Worm (Caenorhabditis elegans) whole organism, L4 larva: Measurements from ENCODE around the gene lin-26.

ENCODE experiments used
- D1046.2 ChIP-seq: fragments of 200-800 bp; sonication (Bioruptor generic); IDR thresholded peaks from 2 replicates; pipeline ENCODE4 v1.3.6; 2022; ENCODE audit warnings: missing genetic modification characterization, missing compliant biosample characterization
- F37D6.2 ChIP-seq: sonication (generic microtip); optimal IDR thresholded peaks from 2 replicates; lab custom pipeline; 2016; ENCODE audit warnings: mild to moderate bottlenecking, missing genetic modification characterization, missing compliant biosample characterization
- F44E2.7 ChIP-seq: fragments of 200-800 bp; sonication (Bioruptor generic); IDR thresholded peaks from 2 replicates; pipeline ENCODE4 v2.1.2; 2022; ENCODE audit warnings: missing genetic modification characterization, missing compliant biosample characterization
- F49E8.2 ChIP-seq: sonication (generic microtip); optimal IDR thresholded peaks from 2 replicates; lab custom pipeline; 2016; ENCODE audit warnings: missing compliant biosample characterization, mild to moderate bottlenecking, missing genetic modification characterization, borderline replicate concordance
- T20F7.1 ChIP-seq: fragments of 200-800 bp; sonication (Bioruptor generic); optimal IDR thresholded peaks from 2 replicates; lab custom pipeline; 2018; ENCODE audit warnings: mild to moderate bottlenecking, missing genetic modification characterization, missing compliant biosample characterization
- T26A8.4 ChIP-seq: fragments of 200-800 bp; sonication (Bioruptor generic); IDR thresholded peaks from 2 replicates; pipeline ENCODE4 v1.3.6; 2022; ENCODE audit warnings: missing genetic modification characterization, missing compliant biosample characterization
- Y105C5A.15 ChIP-seq: fragments of 200-800 bp; sonication (Bioruptor generic); IDR thresholded peaks from 2 replicates; pipeline ENCODE4 v1.3.6; 2022; ENCODE audit warnings: missing genetic modification characterization, missing compliant biosample characterization
- ZK337.2 ChIP-seq: fragments of 200-800 bp; sonication (Bioruptor generic); IDR thresholded peaks from 2 replicates; pipeline ENCODE4 v1.3.6; 2022; ENCODE audit warnings: missing genetic modification reagents, missing genetic modification characterization, missing compliant biosample characterization
- ZK546.5 ChIP-seq, 2 experiments: sonication (generic microtip); optimal IDR thresholded peaks; 2 replicates each; lab custom pipeline; 2017; ENCODE audit warnings: missing biosample characterization in 2 of 2, missing genetic modification characterization in 2 of 2
- ama-1 ChIP-seq: fragments of 150-350 bp; optimal IDR thresholded peaks from 2 replicates; lab custom pipeline; 2014; ENCODE audit warnings: inconsistent platforms, mixed read lengths
- arid-1 ChIP-seq: fragments of 200-800 bp; sonication (Bioruptor generic); conservative IDR thresholded peaks from 2 replicates; pipeline ENCODE4 v1.3.6; 2022; ENCODE audit warnings: missing genetic modification reagents, missing genetic modification characterization, missing compliant biosample characterization
- ceh-28 ChIP-seq: fragments of 150-350 bp; optimal IDR thresholded peaks from 2 replicates; lab custom pipeline; 2014; ENCODE audit warnings: missing biosample characterization, missing genetic modification reagents, missing genetic modification characterization
- ceh-32 ChIP-seq: sonication (generic microtip); optimal IDR thresholded peaks from 2 replicates; lab custom pipeline; 2016; ENCODE audit warnings: mild to moderate bottlenecking, missing genetic modification characterization, missing compliant biosample characterization; ENCODE audit not compliant: poor library complexity
- ceh-82 ChIP-seq: sonication (generic microtip); optimal IDR thresholded peaks from 2 replicates; lab custom pipeline; 2017; ENCODE audit warnings: missing biosample characterization, missing genetic modification characterization
- ces-1 ChIP-seq: fragments of 150-350 bp; sonication (generic microtip); optimal IDR thresholded peaks from 4 replicates; lab custom pipeline; 2014; ENCODE audit warnings: missing biosample characterization, missing genetic modification reagents, missing genetic modification characterization
- ctbp-1 ChIP-seq: fragments of 200-800 bp; sonication (Bioruptor generic); IDR thresholded peaks from 2 replicates; pipeline ENCODE4 v1.3.6; 2022; ENCODE audit warnings: missing genetic modification reagents, missing genetic modification characterization, missing compliant biosample characterization
- daf-12 ChIP-seq: fragments of 150-350 bp; optimal IDR thresholded peaks from 2 replicates; lab custom pipeline; 2014; ENCODE audit warnings: missing biosample characterization, missing genetic modification reagents, missing genetic modification characterization
- dmd-9 ChIP-seq: fragments of 200-800 bp; sonication (Bioruptor generic); IDR thresholded peaks from 2 replicates; pipeline ENCODE4 v1.3.6; 2022; ENCODE audit warnings: missing genetic modification reagents, missing genetic modification characterization, missing compliant biosample characterization
- duxl-1 ChIP-seq: sonication (generic microtip); optimal IDR thresholded peaks from 2 replicates; lab custom pipeline; 2016; ENCODE audit warnings: mild to moderate bottlenecking, missing genetic modification characterization, moderate library complexity, missing compliant biosample characterization; ENCODE audit not compliant: poor library complexity
- dve-1 ChIP-seq: sonication (generic microtip); optimal IDR thresholded peaks from 2 replicates; lab custom pipeline; 2017; ENCODE audit warnings: antibody characterized with exemption, mild to moderate bottlenecking, missing genetic modification characterization, missing compliant biosample characterization; ENCODE audit not compliant: insufficient read depth
- egl-27 ChIP-seq: sonication (generic microtip); optimal IDR thresholded peaks from 3 replicates; lab custom pipeline; 2017; ENCODE audit warnings: missing biosample characterization, missing genetic modification reagents, missing genetic modification characterization
- egl-43 ChIP-seq: fragments of 200-800 bp; sonication (Bioruptor generic); IDR thresholded peaks from 2 replicates; pipeline ENCODE4 v1.3.6; 2022; ENCODE audit warnings: missing genetic modification reagents, missing genetic modification characterization, missing compliant biosample characterization
- fkh-10 ChIP-seq: fragments of 150-350 bp; optimal IDR thresholded peaks from 2 replicates; lab custom pipeline; 2014; ENCODE audit warnings: missing biosample characterization, missing genetic modification reagents, missing genetic modification characterization
- gei-8 ChIP-seq: fragments of 200-800 bp; sonication (Bioruptor generic); optimal IDR thresholded peaks from 2 replicates; lab custom pipeline; 2018; ENCODE audit warnings: mild to moderate bottlenecking, missing genetic modification characterization, missing compliant biosample characterization
- jun-1 ChIP-seq: fragments of 150-350 bp; optimal IDR thresholded peaks from 2 replicates; lab custom pipeline; 2014; ENCODE audit warnings: missing biosample characterization, missing genetic modification reagents, missing genetic modification characterization
- lim-7 ChIP-seq: fragments of 200-800 bp; sonication (Bioruptor generic); IDR thresholded peaks from 2 replicates; pipeline ENCODE4 v1.3.6; 2022; ENCODE audit warnings: missing genetic modification characterization, missing compliant biosample characterization
- lin-15B ChIP-seq: fragments of 150-350 bp; sonication (generic microtip); optimal IDR thresholded peaks from 3 replicates; lab custom pipeline; 2014; ENCODE audit warnings: missing biosample characterization, missing genetic modification characterization
- lin-29 ChIP-seq: fragments of 200-800 bp; sonication (Bioruptor generic); IDR thresholded peaks from 2 replicates; pipeline ENCODE4 v1.3.6; 2022; ENCODE audit warnings: missing genetic modification reagents, missing genetic modification characterization, missing compliant biosample characterization
- lin-39 ChIP-seq: fragments of 150-350 bp; optimal IDR thresholded peaks from 2 replicates; lab custom pipeline; 2014; ENCODE audit warnings: missing biosample characterization, missing genetic modification reagents, missing genetic modification characterization
- lsy-2 ChIP-seq, 2 experiments: fragments of 150-350 bp in 1 of 2; sonication (generic microtip) in 1 of 2; optimal IDR thresholded peaks; 2 replicates each; lab custom pipeline; 2014 to 2017; ENCODE audit warnings: missing biosample characterization in 2 of 2, missing genetic modification characterization in 2 of 2
- madf-5 ChIP-seq, 2 experiments: fragments of 200-800 bp; sonication (Bioruptor generic); IDR thresholded peaks; 2 replicates each; pipeline ENCODE4 v1.3.6; 2022; ENCODE audit warnings: missing compliant biosample characterization in 2 of 2, missing genetic modification characterization in 2 of 2
- madf-9 ChIP-seq: fragments of 200-800 bp; sonication (Bioruptor generic); conservative IDR thresholded peaks from 2 replicates; pipeline ENCODE4 v1.3.6; 2022; ENCODE audit warnings: missing genetic modification reagents, missing genetic modification characterization, missing compliant biosample characterization
- mdl-1 ChIP-seq, 2 experiments: fragments of 150-350 bp in 1 of 2; sonication (generic microtip) in 1 of 2; optimal IDR thresholded peaks; 2 replicates each; lab custom pipeline; 2014 to 2017; ENCODE audit warnings: missing biosample characterization in 2 of 2, missing genetic modification characterization in 2 of 2
- mes-2 ChIP-seq: sonication (generic microtip); optimal IDR thresholded peaks from 2 replicates; lab custom pipeline; 2016; ENCODE audit warnings: missing genotype, mild to moderate bottlenecking, missing genetic modification characterization, missing compliant biosample characterization; ENCODE audit not compliant: poor library complexity, severe bottlenecking
- mxl-3 ChIP-seq: fragments of 200-800 bp; sonication (Bioruptor generic); optimal IDR thresholded peaks from 2 replicates; lab custom pipeline; 2018; ENCODE audit warnings: mild to moderate bottlenecking, missing genetic modification characterization, missing compliant biosample characterization
- nhr-102 ChIP-seq: sonication (generic microtip); optimal IDR thresholded peaks from 2 replicates; lab custom pipeline; 2016; ENCODE audit warnings: mild to moderate bottlenecking, missing genetic modification characterization, moderate library complexity, missing compliant biosample characterization
- nhr-111 ChIP-seq: fragments of 200-800 bp; sonication (Bioruptor generic); optimal IDR thresholded peaks from 2 replicates; lab custom pipeline; 2018; ENCODE audit warnings: mild to moderate bottlenecking, missing genetic modification characterization, missing compliant biosample characterization
- nhr-25 ChIP-seq: sonication (generic microtip); optimal IDR thresholded peaks from 2 replicates; lab custom pipeline; 2017; ENCODE audit warnings: missing genetic modification characterization, mild to moderate bottlenecking, missing compliant biosample characterization, antibody characterized with exemption, moderate library complexity, borderline replicate concordance; ENCODE audit not compliant: insufficient read depth
- nhr-42 ChIP-seq: fragments of 200-800 bp; sonication (Bioruptor generic); IDR thresholded peaks from 2 replicates; pipeline ENCODE4 v1.3.6; 2022; ENCODE audit warnings: missing genetic modification characterization, missing compliant biosample characterization
- nhr-48 ChIP-seq: sonication (generic microtip); optimal IDR thresholded peaks from 2 replicates; lab custom pipeline; 2016; ENCODE audit warnings: mild to moderate bottlenecking, missing genetic modification characterization, missing compliant biosample characterization
- nhr-76 ChIP-seq: fragments of 150-350 bp; optimal IDR thresholded peaks from 2 replicates; lab custom pipeline; 2014; ENCODE audit warnings: missing biosample characterization, missing genetic modification characterization
- nhr-77 ChIP-seq: fragments of 150-350 bp; optimal IDR thresholded peaks from 2 replicates; lab custom pipeline; 2014; ENCODE audit warnings: missing biosample characterization, missing genetic modification characterization
- pha-4 ChIP-seq, 2 experiments: fragments of 150-350 bp in 1 of 2; fragments of 200-800 bp in 1 of 2; sonication (Bioruptor generic) in 1 of 2; IDR thresholded peaks in 1 of 2; optimal IDR thresholded peaks in 1 of 2; 2 replicates each; pipeline versions ENCODE4 v1.3.6 to Lab custom; 2014 to 2022; ENCODE audit warnings: missing genetic modification characterization in 2 of 2, missing genetic modification reagents in 2 of 2, missing biosample characterization in 1 of 2, missing compliant biosample characterization in 1 of 2
- rbr-2 ChIP-seq: sonication (generic microtip); optimal IDR thresholded peaks from 2 replicates; lab custom pipeline; 2016; ENCODE audit warnings: missing genotype, missing genetic modification characterization, missing compliant biosample characterization
- saeg-2 ChIP-seq: fragments of 200-800 bp; sonication (Bioruptor generic); IDR thresholded peaks from 2 replicates; pipeline ENCODE4 v1.3.6; 2022; ENCODE audit warnings: missing genetic modification reagents, missing genetic modification characterization, missing compliant biosample characterization
- snpc-1.2 ChIP-seq: fragments of 200-800 bp; sonication (Bioruptor generic); IDR thresholded peaks from 2 replicates; pipeline ENCODE4 v1.3.6; 2022; ENCODE audit warnings: missing genetic modification reagents, missing genetic modification characterization, missing compliant biosample characterization
- snpc-4 ChIP-seq: fragments of 150-350 bp; optimal IDR thresholded peaks from 2 replicates; lab custom pipeline; 2014; ENCODE audit warnings: missing biosample characterization, missing genetic modification characterization
- unc-39 ChIP-seq: sonication (generic microtip); optimal IDR thresholded peaks from 2 replicates; lab custom pipeline; 2017; ENCODE audit warnings: missing biosample characterization, missing genetic modification characterization
- zfp-2 ChIP-seq: sonication (generic microtip); optimal IDR thresholded peaks from 2 replicates; lab custom pipeline; 2016; ENCODE audit warnings: mild to moderate bottlenecking, missing genetic modification characterization, missing compliant biosample characterization
- zfp-3 ChIP-seq: fragments of 200-800 bp; sonication (Bioruptor generic); conservative IDR thresholded peaks from 2 replicates; pipeline ENCODE4 v1.3.6; 2022; ENCODE audit warnings: missing genetic modification reagents, missing genetic modification characterization, missing compliant biosample characterization
- ztf-7 ChIP-seq: fragments of 150-350 bp; optimal IDR thresholded peaks from 2 replicates; lab custom pipeline; 2014; ENCODE audit warnings: missing biosample characterization, missing genetic modification characterization

Gene lin-26

DNA sequence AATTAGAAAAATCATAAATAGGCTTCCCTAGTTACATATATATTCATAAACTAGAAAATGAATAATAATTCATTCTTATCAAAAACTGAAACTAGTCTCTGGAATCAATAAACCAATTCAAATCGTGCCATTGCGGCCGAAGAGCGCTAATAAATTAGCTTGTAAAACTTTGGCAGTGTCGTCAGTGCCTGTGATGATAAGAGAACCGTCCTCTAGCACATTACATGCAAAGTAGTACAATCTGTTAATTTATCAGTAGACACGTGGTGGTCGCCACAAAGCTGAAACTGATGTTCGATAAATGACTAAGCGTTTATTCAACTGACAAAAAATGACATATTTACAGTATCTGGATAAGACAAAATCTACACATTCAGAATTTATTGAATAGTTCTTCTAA, 13.6 kb downstream of the lin-26 start:
- no peak for TF ChIP-seq ctbp-1 (GFP tag; lab: Robert Waterston, UW)
- TF ChIP-seq fkh-10: no peak
- TF ChIP-seq nhr-77 (tag; lab: Kevin White, UChicago): peak; percentile 21
- no peak for TF ChIP-seq nhr-76 (tag; lab: Kevin White, UChicago)
- peak; percentile 20 for TF ChIP-seq T20F7.1 (GFP tag; lab: Kevin White, UChicago)
- no peak for TF ChIP-seq T26A8.4 (GFP tag; lab: Robert Waterston, UW)
- no peak for TF ChIP-seq arid-1 (GFP tag; lab: Robert Waterston, UW)
- no peak for TF ChIP-seq Y105C5A.15 (GFP tag; lab: Robert Waterston, UW)
- no peak for TF ChIP-seq nhr-48 (tag; lab: Kevin White, UChicago)
- no peak for TF ChIP-seq ZK337.2 (GFP tag; lab: Robert Waterston, UW)
- TF ChIP-seq dve-1 (tag; lab: Kevin White, UChicago): peak; percentile 76
- TF ChIP-seq saeg-2 (GFP tag; lab: Robert Waterston, UW): 0 out of 2 replicates have a peak, but pooled peaks have one; percentile 35
- no peak for TF ChIP-seq madf-5 (GFP tag; IDR thresholded peaks at IDR 0.05; lab: Robert Waterston, UW)
- TF ChIP-seq jun-1 (tag; lab: Kevin White, UChicago): no peak
- TF ChIP-seq ZK546.5 (tag; optimal IDR thresholded peaks at IDR 0.05; lab: Kevin White, UChicago): no peak
- no peak for TF ChIP-seq ztf-7
- TF ChIP-seq gei-8: no peak
- TF ChIP-seq nhr-111 (GFP tag; lab: Kevin White, UChicago): no peak
- TF ChIP-seq snpc-4 (tag; lab: Kevin White, UChicago): no peak
- no peak for TF ChIP-seq pha-4 (GFP tag; IDR thresholded peaks at IDR 0.05; lab: Robert Waterston, UW)
- TF ChIP-seq pha-4 (tag; optimal IDR thresholded peaks at IDR 0.05; lab: Kevin White, UChicago): no peak
- peak; percentile 24 for TF ChIP-seq nhr-102 (tag; lab: Kevin White, UChicago)
- no peak for TF ChIP-seq madf-9 (GFP tag; lab: Robert Waterston, UW)
- no peak for TF ChIP-seq ceh-28
- no peak for TF ChIP-seq ceh-32
- no peak for TF ChIP-seq zfp-3 (GFP tag; lab: Robert Waterston, UW)
- TF ChIP-seq mdl-1 (tag; optimal IDR thresholded peaks at IDR 0.05; lab: Kevin White, UChicago): peak in 1 of 2 experiments; percentile 61
- peak in 1 of 2 experiments; percentile 11 for TF ChIP-seq lsy-2 (tag; optimal IDR thresholded peaks at IDR 0.05; lab: Kevin White, UChicago)
- no peak for TF ChIP-seq dmd-9 (GFP tag; lab: Robert Waterston, UW)
- no peak for TF ChIP-seq egl-27 (tag; lab: Kevin White, UChicago)
- TF ChIP-seq mes-2 (tag; lab: Kevin White, UChicago): no peak
- no peak for TF ChIP-seq lin-29 (GFP tag; lab: Robert Waterston, UW)
- TF ChIP-seq daf-12 (tag; lab: Kevin White, UChicago): no peak
- no peak for TF ChIP-seq ces-1 (GFP tag; lab: Kevin White, UChicago)
- no peak for TF ChIP-seq egl-43
- TF ChIP-seq unc-39: no peak
- TF ChIP-seq nhr-42 (GFP tag; lab: Robert Waterston, UW): no peak
- peak; percentile 88 for TF ChIP-seq mxl-3 (GFP tag; lab: Kevin White, UChicago)
- TF ChIP-seq ceh-82 (tag; lab: Kevin White, UChicago): no peak
- TF ChIP-seq zfp-2 (tag; lab: Kevin White, UChicago): no peak
- no peak for TF ChIP-seq lin-15B
- no peak for TF ChIP-seq ama-1 (lab: Kevin White, UChicago)
- no peak for TF ChIP-seq snpc-1.2 (GFP tag; lab: Robert Waterston, UW)
- no peak for TF ChIP-seq lin-39 (tag; lab: Kevin White, UChicago)
- no peak for TF ChIP-seq D1046.2 (GFP tag; lab: Robert Waterston, UW)
- no peak for TF ChIP-seq F49E8.2 (tag; lab: Kevin White, UChicago)
- no peak for TF ChIP-seq lim-7
- no peak for TF ChIP-seq nhr-25 (tag; lab: Kevin White, UChicago)
- no peak for TF ChIP-seq duxl-1 (tag; lab: Kevin White, UChicago)
- no peak for TF ChIP-seq rbr-2 (tag; lab: Kevin White, UChicago)
- TF ChIP-seq F37D6.2: no peak
- TF ChIP-seq F44E2.7 (GFP tag; lab: Robert Waterston, UW): no peak
